Worm (Caenorhabditis elegans) whole organism, L1 larva: ENCODE data around the gene Y48A6C.8.

ENCODE experiments used
- C04F5.9 ChIP-seq: sonication (generic microtip); optimal IDR thresholded peaks from 2 replicates; lab custom pipeline; 2016; ENCODE audit warnings: missing genetic modification characterization, missing compliant biosample characterization
- blmp-1 ChIP-seq: fragments of 150-350 bp; optimal IDR thresholded peaks from 2 replicates; lab custom pipeline; 2014; ENCODE audit warnings: missing biosample characterization, missing genetic modification characterization
- pqm-1 ChIP-seq: sonication (generic microtip); optimal IDR thresholded peaks from 3 replicates; lab custom pipeline; 2017; ENCODE audit warnings: missing biosample characterization, missing genetic modification characterization
- unc-62 ChIP-seq: fragments of 150-350 bp; optimal IDR thresholded peaks from 2 replicates; lab custom pipeline; 2014; ENCODE audit warnings: missing biosample characterization, missing genetic modification reagents, missing genetic modification characterization

DNA sequence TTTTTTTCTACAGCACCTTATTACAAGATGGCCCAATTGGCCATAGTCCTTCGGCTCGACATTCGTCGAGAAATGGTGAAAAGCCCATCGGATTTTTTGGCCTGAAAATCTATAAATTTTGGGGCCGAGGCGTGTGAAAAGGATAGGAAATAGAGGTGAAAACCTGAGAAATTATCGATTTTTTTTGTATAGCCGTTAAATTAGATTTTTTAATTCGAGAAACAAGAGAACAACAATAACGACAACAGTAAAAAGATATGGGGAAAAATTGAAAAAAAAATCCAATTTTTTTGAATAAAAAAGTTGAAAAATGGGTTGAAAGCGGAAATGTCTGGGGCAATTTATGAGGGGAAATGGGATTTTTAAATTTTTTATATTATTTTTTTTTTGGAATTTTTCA is 27.6 kb downstream of the Y48A6C.8 start, which contains the start of gene hmt-1:
- TF ChIP-seq C04F5.9 (no peak), blmp-1 (tag; lab: Kevin White, UChicago) (no peak), unc-62 (GFP tag; lab: Kevin White, UChicago) (no peak), pqm-1 (no peak)
